Fruit fly (Drosophila melanogaster): Measurements from ENCODE around the gene Qtzl.
"Not testable (repeated sequence)": the region's sequence is repeated elsewhere in the genome, so short reads cannot be mapped to it uniquely, and the experiment has no call there.

DNA sequence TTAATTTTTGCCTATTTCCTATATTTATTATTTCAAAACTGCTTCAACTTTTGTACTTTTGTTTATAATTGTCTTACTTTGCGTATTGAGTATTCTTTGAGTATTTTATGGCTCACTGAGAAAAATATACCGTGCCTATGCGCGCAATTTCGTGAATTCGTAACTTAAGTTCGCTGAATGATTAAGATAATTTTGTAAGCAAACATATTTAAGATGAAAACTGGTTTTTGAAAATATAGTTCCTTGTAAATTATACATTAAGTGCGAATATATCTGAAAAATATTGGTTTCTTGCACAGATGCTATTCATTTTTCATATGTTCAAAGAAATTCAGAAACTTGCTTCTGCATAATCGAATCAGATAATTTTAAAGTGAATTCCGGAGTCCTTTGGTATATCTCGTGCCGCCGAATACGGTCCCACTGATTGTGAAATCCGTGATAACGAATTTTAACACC is at the start of gene Qtzl, which contains the start of gene CG18789:
- TF ChIP-seq psq, ttk, Myc (optimal IDR thresholded peaks at IDR 0.05): not testable (repeated sequence)
